Fruit fly (Drosophila melanogaster): ENCODE measurements around the gene Raf.

DNA sequence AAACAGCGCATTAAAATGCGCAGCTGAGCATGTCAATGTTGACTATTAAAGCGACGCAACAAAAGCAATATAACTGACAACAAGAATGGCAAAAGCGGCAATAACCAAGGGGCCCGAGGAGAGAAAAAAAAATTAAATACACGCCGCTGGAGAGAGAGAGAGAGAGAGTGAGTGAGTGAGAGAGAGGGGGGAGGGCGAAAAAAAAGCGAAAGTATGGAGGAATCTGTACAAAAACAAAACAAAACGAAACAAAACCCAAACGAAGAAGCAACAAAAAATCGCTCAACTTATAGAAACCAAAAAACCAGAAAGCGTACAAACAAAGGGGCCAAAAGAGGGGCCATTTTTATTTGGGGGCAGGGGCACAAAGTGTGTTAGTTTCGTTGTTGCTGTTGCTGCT, 11.8 kb upstream of the Raf start:
- no peak for TF ChIP-seq CG8478 (optimal IDR thresholded peaks at IDR 0.05)
- TF ChIP-seq CTCF (optimal IDR thresholded peaks at IDR 0.05): no peak

All from S2 (cell line).